Worm (Caenorhabditis elegans) whole organism, young adult: ENCODE measurements around the gene srh-2.

Experiments used
- B0019.2 ChIP-seq: fragments of 200-800 bp; sonication (Bioruptor generic); conservative IDR thresholded peaks from 2 replicates; pipeline ENCODE4 v1.3.6; 2022; ENCODE audit warnings: missing genetic modification reagents, missing genetic modification characterization, missing compliant biosample characterization
- D2030.7 ChIP-seq: fragments of 200-800 bp; sonication (Bioruptor generic); IDR thresholded peaks from 2 replicates; pipeline ENCODE4 v1.3.6; 2022; ENCODE audit warnings: missing genetic modification reagents, missing genetic modification characterization, missing compliant biosample characterization
- K11D2.4 ChIP-seq: fragments of 200-800 bp; sonication (Bioruptor generic); IDR thresholded peaks from 2 replicates; pipeline ENCODE4 v1.3.6; 2022; ENCODE audit warnings: missing genetic modification reagents, missing genetic modification characterization, missing compliant biosample characterization
- K12H6.12 ChIP-seq: fragments of 200-800 bp; sonication (Bioruptor generic); optimal IDR thresholded peaks from 2 replicates; lab custom pipeline; 2018; ENCODE audit warnings: mild to moderate bottlenecking, missing genetic modification characterization, missing compliant biosample characterization
- T07F8.4 ChIP-seq: sonication (generic microtip); optimal IDR thresholded peaks from 2 replicates; lab custom pipeline; 2016; ENCODE audit warnings: mild to moderate bottlenecking, missing genetic modification characterization, moderate library complexity, missing compliant biosample characterization
- Y53F4B.3 ChIP-seq: fragments of 200-800 bp; sonication (Bioruptor generic); IDR thresholded peaks from 2 replicates; pipeline ENCODE4 v1.3.6; 2022; ENCODE audit warnings: missing genetic modification reagents, missing genetic modification characterization, missing compliant biosample characterization
- Y56A3A.18 ChIP-seq: fragments of 200-800 bp; sonication (Bioruptor generic); IDR thresholded peaks from 2 replicates; pipeline ENCODE4 v1.3.6; 2022; ENCODE audit warnings: missing genetic modification reagents, missing genetic modification characterization, missing compliant biosample characterization
- Y95B8A.8 ChIP-seq: fragments of 200-800 bp; sonication (Bioruptor generic); IDR thresholded peaks from 2 replicates; pipeline ENCODE4 v1.3.6; 2022; ENCODE audit warnings: missing genetic modification reagents, missing genetic modification characterization, missing compliant biosample characterization
- ama-1 ChIP-seq, 3 experiments: fragments of 150-350 bp in 1 of 3; sonication (generic microtip) in 2 of 3; optimal IDR thresholded peaks; 2 replicates each; lab custom pipeline; 2014 to 2018; ENCODE audit warnings: missing biosample characterization in 2 of 3, missing genetic modification characterization in 2 of 3, missing genetic modification reagents in 2 of 3
- athp-1 ChIP-seq: sonication (generic microtip); optimal IDR thresholded peaks from 2 replicates; lab custom pipeline; 2017; ENCODE audit warnings: mild to moderate bottlenecking, missing genetic modification characterization, missing compliant biosample characterization
- attf-5 ChIP-seq: fragments of 200-800 bp; sonication (Bioruptor generic); optimal IDR thresholded peaks from 2 replicates; lab custom pipeline; 2018; ENCODE audit warnings: mild to moderate bottlenecking, missing genetic modification characterization, missing compliant biosample characterization
- bed-1 ChIP-seq: fragments of 200-800 bp; sonication (Bioruptor generic); IDR thresholded peaks from 2 replicates; pipeline ENCODE4 v1.3.6; 2022; ENCODE audit warnings: missing genetic modification reagents, missing genetic modification characterization, missing compliant biosample characterization
- ceh-100 ChIP-seq: fragments of 200-800 bp; sonication (Bioruptor generic); IDR thresholded peaks from 2 replicates; pipeline ENCODE4 v1.3.6; 2022; ENCODE audit warnings: missing genetic modification reagents, missing genetic modification characterization, missing compliant biosample characterization
- ceh-79 ChIP-seq: sonication (generic microtip); optimal IDR thresholded peaks from 2 replicates; lab custom pipeline; 2017; ENCODE audit warnings: mild to moderate bottlenecking, missing genetic modification characterization, missing compliant biosample characterization
- chd-7 ChIP-seq: sonication (generic microtip); optimal IDR thresholded peaks from 2 replicates; lab custom pipeline; 2016; ENCODE audit warnings: mild to moderate bottlenecking, missing genetic modification characterization, moderate library complexity, missing compliant biosample characterization
- die-1 ChIP-seq: sonication (generic microtip); optimal IDR thresholded peaks from 2 replicates; lab custom pipeline; 2016; ENCODE audit warnings: missing genotype, mild to moderate bottlenecking, missing genetic modification characterization, missing compliant biosample characterization
- dpff-1 ChIP-seq: sonication (generic microtip); optimal IDR thresholded peaks from 2 replicates; lab custom pipeline; 2017; ENCODE audit warnings: mild to moderate bottlenecking, missing genetic modification characterization, missing compliant biosample characterization
- egl-18 ChIP-seq: fragments of 200-800 bp; sonication (Bioruptor generic); IDR thresholded peaks from 2 replicates; pipeline ENCODE4 v1.3.6; 2022; ENCODE audit warnings: missing genetic modification reagents, missing genetic modification characterization, missing compliant biosample characterization
- fkh-3 ChIP-seq: sonication (generic microtip); optimal IDR thresholded peaks from 2 replicates; lab custom pipeline; 2016; ENCODE audit warnings: mild to moderate bottlenecking, missing genetic modification characterization, missing compliant biosample characterization
- hlh-26 ChIP-seq: fragments of 200-800 bp; sonication (Bioruptor generic); conservative IDR thresholded peaks from 2 replicates; pipeline ENCODE4 v1.3.6; 2022; ENCODE audit warnings: missing genetic modification reagents, missing genetic modification characterization, missing compliant biosample characterization
- lag-1 ChIP-seq: fragments of 200-800 bp; sonication (Bioruptor generic); IDR thresholded peaks from 2 replicates; pipeline ENCODE4 v1.3.6; 2022; ENCODE audit warnings: missing genetic modification reagents, missing genetic modification characterization, missing compliant biosample characterization
- mxl-1 ChIP-seq: sonication (generic microtip); optimal IDR thresholded peaks from 2 replicates; lab custom pipeline; 2016; ENCODE audit warnings: missing genetic modification characterization, missing compliant biosample characterization
- nfya-2 ChIP-seq: fragments of 200-800 bp; sonication (Bioruptor generic); IDR thresholded peaks from 2 replicates; pipeline ENCODE4 v1.3.6; 2022; ENCODE audit warnings: missing genetic modification reagents, missing genetic modification characterization, missing compliant biosample characterization
- nhr-27 ChIP-seq: fragments of 200-800 bp; sonication (Bioruptor generic); optimal IDR thresholded peaks from 2 replicates; lab custom pipeline; 2018; ENCODE audit warnings: mild to moderate bottlenecking, missing genetic modification characterization, moderate library complexity, missing compliant biosample characterization
- nhr-80 ChIP-seq: sonication (generic microtip); optimal IDR thresholded peaks from 2 replicates; lab custom pipeline; 2016; ENCODE audit warnings: missing genetic modification characterization, missing compliant biosample characterization
- pha-4 ChIP-seq: fragments of 150-350 bp; sonication (generic microtip); optimal IDR thresholded peaks from 2 replicates; lab custom pipeline; 2014; ENCODE audit warnings: missing biosample characterization, missing genetic modification reagents, missing genetic modification characterization
- rpc-1 ChIP-seq, 2 experiments: fragments of 150-350 bp in 1 of 2; sonication (generic microtip) in 1 of 2; optimal IDR thresholded peaks; 2 replicates each; lab custom pipeline; 2014 to 2018; ENCODE audit warnings: missing biosample characterization in 1 of 2, missing genetic modification characterization in 1 of 2, missing genetic modification reagents in 1 of 2, missing genotype in 1 of 2
- sdz-38 ChIP-seq: sonication (generic microtip); optimal IDR thresholded peaks from 2 replicates; lab custom pipeline; 2016; ENCODE audit warnings: missing genotype, missing genetic modification characterization, missing compliant biosample characterization
- sea-2 ChIP-seq: fragments of 200-800 bp; sonication (Bioruptor generic); IDR thresholded peaks from 2 replicates; pipeline ENCODE4 v1.3.6; 2022; ENCODE audit warnings: missing genetic modification characterization, missing compliant biosample characterization
- tlf-1 ChIP-seq: fragments of 200-800 bp; sonication (Bioruptor generic); optimal IDR thresholded peaks from 2 replicates; lab custom pipeline; 2018; ENCODE audit warnings: mild to moderate bottlenecking, missing genetic modification characterization, missing compliant biosample characterization
- unc-62 ChIP-seq: fragments of 150-350 bp; optimal IDR thresholded peaks from 2 replicates; lab custom pipeline; 2014; ENCODE audit warnings: missing biosample characterization, missing genetic modification reagents, missing genetic modification characterization
- zim-3 ChIP-seq: sonication (generic microtip); optimal IDR thresholded peaks from 2 replicates; lab custom pipeline; 2017; ENCODE audit warnings: mild to moderate bottlenecking, missing genetic modification characterization, moderate library complexity, missing compliant biosample characterization
- ztf-25 ChIP-seq: fragments of 200-800 bp; sonication (Bioruptor generic); IDR thresholded peaks from 2 replicates; pipeline ENCODE4 v1.3.6; 2022; ENCODE audit warnings: missing genetic modification reagents, missing genetic modification characterization, missing compliant biosample characterization
- ztf-3 ChIP-seq: fragments of 200-800 bp; sonication (Bioruptor generic); optimal IDR thresholded peaks from 2 replicates; lab custom pipeline; 2018; ENCODE audit warnings: mild to moderate bottlenecking, missing genetic modification characterization, missing compliant biosample characterization

Gene srh-2

ce11 chrV:731330-731729, 3.2 kb downstream of the srh-2 start (continued):
- TF ChIP-seq mxl-1: no peak
- no peak for TF ChIP-seq T07F8.4 (tag; lab: Kevin White, UChicago)
- no peak for TF ChIP-seq B0019.2 (GFP tag; lab: Robert Waterston, UW)
- TF ChIP-seq tlf-1 (GFP tag; lab: Kevin White, UChicago): peak; percentile 84
- TF ChIP-seq, all 124 proteins: peak for 54

- TF ChIP-seq sdz-38 (tag; lab: Kevin White, UChicago) (no peak), nfya-2 (GFP tag; lab: Robert Waterston, UW) (no peak), nhr-80 (tag; lab: Kevin White, UChicago) (no peak), lag-1 (GFP tag; lab: Robert Waterston, UW) (no peak), bed-1 (GFP tag; lab: Robert Waterston, UW) (no peak), egl-18 (GFP tag; lab: Robert Waterston, UW) (no peak), Y95B8A.8 (GFP tag; lab: Robert Waterston, UW) (no peak), Y56A3A.18 (GFP tag; lab: Robert Waterston, UW) (no peak), chd-7 (no peak)
Observed at ce11 chrV:736171-736570, 8.1 kb downstream of the srh-2 start, which contains the start of gene srj-25. srj-25 (minus strand) TSS chrV:736271.

- TF ChIP-seq athp-1: no peak
- no peak for TF ChIP-seq mxl-1
- no peak for TF ChIP-seq tlf-1 (GFP tag; lab: Kevin White, UChicago)
- TF ChIP-seq ama-1 (optimal IDR thresholded peaks at IDR 0.05; lab: Kevin White, UChicago): no peak
- TF ChIP-seq ama-1 (GFP tag; optimal IDR thresholded peaks at IDR 0.05; lab: Kevin White, UChicago): no peak
- TF ChIP-seq ztf-3 (GFP tag; lab: Kevin White, UChicago): no peak
- no peak for TF ChIP-seq nfya-2 (GFP tag; lab: Robert Waterston, UW)
- no peak for TF ChIP-seq K11D2.4 (GFP tag; lab: Robert Waterston, UW)
- no peak for TF ChIP-seq pha-4 (tag; lab: Kevin White, UChicago)
- no peak for TF ChIP-seq die-1 (tag; lab: Kevin White, UChicago)
Observed at ce11 chrV:738770-739169, 10.7 kb downstream of the srh-2 start, which contains the start of gene srj-24. srj-24 (minus strand) TSS chrV:738870.

ce11 chrV:741820-742219, 13.7 kb downstream of the srh-2 start, which contains the start of gene C05E4.7:
C05E4.7 (plus strand) TSS chrV:742120.
- no peak for TF ChIP-seq zim-3 (tag; lab: Kevin White, UChicago)

ce11 chrV:743348-743747, 15.2 kb downstream of the srh-2 start, which contains the start of gene str-134:
str-134 (plus strand) TSS chrV:743648.
- TF ChIP-seq ztf-3 (GFP tag; lab: Kevin White, UChicago) (no peak), egl-18 (GFP tag; lab: Robert Waterston, UW) (no peak), attf-5 (no peak), ama-1 (optimal IDR thresholded peaks at IDR 0.05; lab: Kevin White, UChicago) (no peak), ama-1 (GFP tag; optimal IDR thresholded peaks at IDR 0.05; lab: Kevin White, UChicago) (no peak), lag-1 (GFP tag; lab: Robert Waterston, UW) (no peak), K12H6.12 (tag; lab: Kevin White, UChicago) (no peak), nhr-27 (tag; lab: Kevin White, UChicago) (no peak), hlh-26 (GFP tag; lab: Robert Waterston, UW) (no peak)

- TF ChIP-seq dpff-1: no peak
- TF ChIP-seq ceh-79 (tag; lab: Kevin White, UChicago): no peak
- TF ChIP-seq rpc-1 (optimal IDR thresholded peaks at IDR 0.05; lab: Kevin White, UChicago): no peak
- no peak for TF ChIP-seq rpc-1 (tag; optimal IDR thresholded peaks at IDR 0.05; lab: Kevin White, UChicago)
- TF ChIP-seq D2030.7 (GFP tag; lab: Robert Waterston, UW): no peak
- no peak for TF ChIP-seq ztf-25 (GFP tag; lab: Robert Waterston, UW)
- no peak for TF ChIP-seq unc-62 (GFP tag; lab: Kevin White, UChicago)
- TF ChIP-seq Y53F4B.3 (GFP tag; lab: Robert Waterston, UW): no peak
- TF ChIP-seq ceh-100 (GFP tag; lab: Robert Waterston, UW): no peak
- no peak for TF ChIP-seq sea-2 (GFP tag; lab: Robert Waterston, UW)
- no peak for TF ChIP-seq fkh-3 (tag; lab: Kevin White, UChicago)
- TF ChIP-seq K11D2.4 (GFP tag; lab: Robert Waterston, UW): no peak
Observed at ce11 chrV:748044-748443, 19.9 kb downstream of the srh-2 start, which contains the start of gene sri-4. sri-4 (plus strand) TSS chrV:748344.
